Fruit fly (Drosophila melanogaster) whole organism, prepupa: Measurements from ENCODE around the gene CDK2AP1.

Source experiments
- CG11762 ChIP-seq: fragments of 200-800 bp; sonication (Bioruptor generic); optimal IDR thresholded peaks from 3 replicates; lab custom pipeline; 2016; ENCODE audit warnings: missing biosample characterization, missing genetic modification characterization; ENCODE audit not compliant: insufficient read depth
- CG16779 ChIP-seq: fragments of 200-800 bp; sonication (Bioruptor generic); optimal IDR thresholded peaks from 3 replicates; lab custom pipeline; 2017; ENCODE audit warnings: missing biosample characterization, mild to moderate bottlenecking, missing genetic modification characterization
- CG3032 ChIP-seq: fragments of 200-800 bp; optimal IDR thresholded peaks from 2 replicates; lab custom pipeline; 2019; ENCODE audit warnings: missing biosample characterization, mild to moderate bottlenecking, missing genetic modification characterization, moderate library complexity
- CG31627 ChIP-seq: fragments of 200-800 bp; sonication (Bioruptor generic); optimal IDR thresholded peaks from 3 replicates; lab custom pipeline; 2016; ENCODE audit warnings: missing biosample characterization, missing genetic modification characterization
- CG32006 ChIP-seq: fragments of 200-800 bp; sonication (Bioruptor generic); optimal IDR thresholded peaks from 3 replicates; lab custom pipeline; 2017; ENCODE audit warnings: missing biosample characterization, mild to moderate bottlenecking, missing genetic modification characterization
- CG4318 ChIP-seq: fragments of 200-800 bp; sonication (Bioruptor generic); optimal IDR thresholded peaks from 3 replicates; lab custom pipeline; 2017; ENCODE audit warnings: missing biosample characterization, mild to moderate bottlenecking, missing genetic modification characterization
- CG6854 ChIP-seq: fragments of 200-800 bp; sonication (Bioruptor generic); optimal IDR thresholded peaks from 2 replicates; lab custom pipeline; 2017; ENCODE audit warnings: missing biosample characterization, mild to moderate bottlenecking, missing genetic modification characterization
- CG8632 ChIP-seq: fragments of 200-800 bp; sonication (Bioruptor generic); optimal IDR thresholded peaks from 3 replicates; lab custom pipeline; 2016; ENCODE audit warnings: missing biosample characterization, missing genetic modification characterization
- CG9139 ChIP-seq: fragments of 200-800 bp; sonication (Bioruptor generic); optimal IDR thresholded peaks from 3 replicates; lab custom pipeline; 2017; ENCODE audit warnings: missing biosample characterization, mild to moderate bottlenecking, missing genetic modification characterization
- Eip78C ChIP-seq: fragments of 200-800 bp; sonication (Bioruptor generic); peaks from one replicate; lab custom pipeline; 2016; ENCODE audit warnings: missing biosample characterization, missing genetic modification characterization
- Eip93F ChIP-seq: fragments of 200-800 bp; sonication (Bioruptor generic); optimal IDR thresholded peaks from 2 replicates; lab custom pipeline; 2016; ENCODE audit warnings: missing biosample characterization, mild to moderate bottlenecking, missing genetic modification characterization
- Ets21C ChIP-seq: fragments of 200-800 bp; sonication (Bioruptor generic); optimal IDR thresholded peaks from 3 replicates; lab custom pipeline; 2016; ENCODE audit warnings: missing biosample characterization, missing genetic modification characterization
- Gug ChIP-seq: fragments of 200-800 bp; sonication (Bioruptor generic); IDR thresholded peaks from 2 replicates; pipeline ENCODE4 v1.3.6; 2022; ENCODE audit warnings: missing biosample characterization, missing genetic modification characterization
- Hr39 ChIP-seq: fragments of 200-800 bp; sonication (Bioruptor generic); optimal IDR thresholded peaks from 2 replicates; lab custom pipeline; 2016; ENCODE audit warnings: missing biosample characterization, missing genetic modification characterization
- Met ChIP-seq: fragments of 200-800 bp; sonication (Bioruptor generic); optimal IDR thresholded peaks from 3 replicates; lab custom pipeline; 2016; ENCODE audit warnings: missing biosample characterization, missing genetic modification characterization
- OdsH ChIP-seq: fragments of 200-800 bp; sonication (Bioruptor generic); optimal IDR thresholded peaks from 3 replicates; lab custom pipeline; 2016; ENCODE audit warnings: missing biosample characterization, missing genetic modification characterization
- Smox ChIP-seq: fragments of 200-800 bp; sonication (Bioruptor generic); optimal IDR thresholded peaks from 3 replicates; lab custom pipeline; 2016; ENCODE audit warnings: missing biosample characterization, missing genetic modification characterization
- Sox15 ChIP-seq: fragments of 200-800 bp; sonication (Bioruptor generic); optimal IDR thresholded peaks from 3 replicates; lab custom pipeline; 2016; ENCODE audit warnings: missing biosample characterization, missing genetic modification characterization
- achi ChIP-seq: fragments of 200-800 bp; sonication (Bioruptor generic); optimal IDR thresholded peaks from 3 replicates; lab custom pipeline; 2016; ENCODE audit warnings: missing biosample characterization, missing genetic modification characterization
- acj6 ChIP-seq: fragments of 200-800 bp; sonication (Bioruptor generic); optimal IDR thresholded peaks from 3 replicates; lab custom pipeline; 2016; ENCODE audit warnings: missing biosample characterization, missing genetic modification characterization
- dsx ChIP-seq: fragments of 200-800 bp; optimal IDR thresholded peaks from 3 replicates; lab custom pipeline; 2019; ENCODE audit warnings: missing biosample characterization, mild to moderate bottlenecking, missing genetic modification characterization, moderate library complexity; ENCODE audit not compliant: poor library complexity, severe bottlenecking
- esn ChIP-seq: fragments of 200-800 bp; sonication (Bioruptor generic); optimal IDR thresholded peaks from 2 replicates; lab custom pipeline; 2016; ENCODE audit warnings: missing biosample characterization, mild to moderate bottlenecking, missing genetic modification characterization, moderate library complexity
- fkh ChIP-seq: fragments of 200-800 bp; sonication (Bioruptor generic); optimal IDR thresholded peaks from 3 replicates; lab custom pipeline; 2017; ENCODE audit warnings: missing biosample characterization, mild to moderate bottlenecking, missing genetic modification characterization, moderate library complexity
- pdm3 ChIP-seq: fragments of 200-800 bp; sonication (Bioruptor generic); optimal IDR thresholded peaks from 3 replicates; lab custom pipeline; 2016; ENCODE audit warnings: missing biosample characterization, missing genetic modification characterization
- salr ChIP-seq, 2 experiments: fragments of 200-800 bp; sonication (Bioruptor generic); optimal IDR thresholded peaks; 3 replicates each; lab custom pipeline; 2016 to 2018; ENCODE audit warnings: missing biosample characterization in 2 of 2, missing genetic modification characterization in 2 of 2, mild to moderate bottlenecking in 1 of 2
- spab ChIP-seq: fragments of 200-800 bp; sonication (Bioruptor generic); optimal IDR thresholded peaks from 2 replicates; lab custom pipeline; 2017; ENCODE audit warnings: missing biosample characterization, mild to moderate bottlenecking, missing genetic modification characterization, missing genetic modification reagents
- svp ChIP-seq: fragments of 200-800 bp; sonication (Bioruptor generic); peaks from one replicate; lab custom pipeline; 2016; ENCODE audit warnings: missing biosample characterization, missing genetic modification characterization
- topi ChIP-seq: fragments of 200-800 bp; sonication (Bioruptor generic); optimal IDR thresholded peaks from 3 replicates; lab custom pipeline; 2016; ENCODE audit warnings: missing biosample characterization, missing genetic modification characterization

CDK2AP1 gene

DNA sequence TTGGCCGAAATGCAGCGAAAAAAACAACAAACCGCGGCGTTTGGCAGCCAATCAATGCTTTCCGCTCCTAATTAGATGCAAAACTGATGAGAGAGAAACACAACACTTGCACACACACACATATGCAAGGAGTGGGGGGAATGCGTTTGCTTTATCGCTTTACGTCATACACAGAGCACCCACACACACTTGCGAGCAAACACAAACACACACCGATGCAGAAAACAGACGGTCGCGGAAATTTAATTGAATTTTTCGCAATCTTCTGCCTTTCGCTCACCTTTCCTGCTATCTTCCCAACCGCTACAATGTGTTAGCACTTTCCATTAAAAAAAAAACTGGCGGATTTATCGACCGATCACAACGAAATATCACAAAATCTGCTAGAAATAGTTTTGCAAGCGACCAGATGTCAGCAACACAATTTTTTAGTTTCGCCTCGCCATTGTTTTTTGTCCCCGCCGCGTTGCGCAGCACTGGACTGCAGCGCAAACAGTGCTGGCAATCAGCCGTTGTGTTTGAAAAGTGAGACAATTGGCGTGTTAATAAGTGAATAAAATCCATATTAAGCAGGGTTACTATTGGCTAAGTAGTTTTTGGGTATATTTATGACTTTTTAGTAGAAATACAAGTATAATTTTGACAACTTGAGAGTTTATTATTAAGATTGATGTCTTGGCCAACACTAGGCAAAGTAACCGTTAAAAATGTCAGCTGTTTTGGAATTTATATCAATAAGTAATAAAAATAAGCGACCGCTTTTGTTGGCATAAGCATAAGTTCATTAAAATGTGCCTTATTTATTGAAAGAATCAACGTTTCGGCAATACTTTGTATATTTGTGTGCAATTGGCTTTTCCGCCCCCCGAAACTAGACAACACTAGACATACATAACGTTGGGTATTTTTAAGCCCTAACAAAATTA lies 809 bp upstream of the CDK2AP1 start, which contains the start of gene Klp10A (continued):
- TF ChIP-seq fkh (GFP tag; lab: Kevin White, UChicago) (peak; percentile 31), CG31627 (peak; percentile 39), CG16779 (tag; lab: Kevin White, UChicago) (no peak)
- TF ChIP-seq, all 60 proteins: peak for 19

DNA sequence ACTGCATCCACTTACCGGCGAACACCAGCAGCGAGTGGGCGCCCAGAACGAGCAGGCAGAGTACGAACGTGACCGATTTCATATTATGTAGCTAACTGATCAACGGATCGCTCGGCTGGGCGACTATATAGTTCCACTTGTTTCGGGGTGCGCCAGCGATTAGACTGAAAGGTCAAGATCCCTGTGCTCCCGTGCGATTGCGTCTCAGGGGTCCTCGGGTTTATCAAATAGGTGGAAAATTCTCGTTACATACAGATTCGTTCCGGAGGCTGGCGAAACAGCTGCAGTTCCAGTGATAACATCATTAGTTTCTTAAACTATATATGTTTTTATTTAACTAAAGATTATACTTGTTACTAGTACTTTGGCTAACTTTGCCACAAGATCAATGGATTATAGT lies 2.5 kb downstream of the CDK2AP1 start, which contains the start of gene ssp7:
TSS of gene ssp7 (minus strand) at position 101 of the 400 bp plus-strand sequence.
- TF ChIP-seq pdm3 (no peak), Sox15 (GFP tag; lab: Kevin White, UChicago) (no peak), Eip93F (GFP tag; lab: Kevin White, UChicago) (no peak), Smox (no peak), acj6 (GFP tag; lab: Kevin White, UChicago) (no peak), Hr39 (GFP tag; lab: Kevin White, UChicago) (no peak)

DNA sequence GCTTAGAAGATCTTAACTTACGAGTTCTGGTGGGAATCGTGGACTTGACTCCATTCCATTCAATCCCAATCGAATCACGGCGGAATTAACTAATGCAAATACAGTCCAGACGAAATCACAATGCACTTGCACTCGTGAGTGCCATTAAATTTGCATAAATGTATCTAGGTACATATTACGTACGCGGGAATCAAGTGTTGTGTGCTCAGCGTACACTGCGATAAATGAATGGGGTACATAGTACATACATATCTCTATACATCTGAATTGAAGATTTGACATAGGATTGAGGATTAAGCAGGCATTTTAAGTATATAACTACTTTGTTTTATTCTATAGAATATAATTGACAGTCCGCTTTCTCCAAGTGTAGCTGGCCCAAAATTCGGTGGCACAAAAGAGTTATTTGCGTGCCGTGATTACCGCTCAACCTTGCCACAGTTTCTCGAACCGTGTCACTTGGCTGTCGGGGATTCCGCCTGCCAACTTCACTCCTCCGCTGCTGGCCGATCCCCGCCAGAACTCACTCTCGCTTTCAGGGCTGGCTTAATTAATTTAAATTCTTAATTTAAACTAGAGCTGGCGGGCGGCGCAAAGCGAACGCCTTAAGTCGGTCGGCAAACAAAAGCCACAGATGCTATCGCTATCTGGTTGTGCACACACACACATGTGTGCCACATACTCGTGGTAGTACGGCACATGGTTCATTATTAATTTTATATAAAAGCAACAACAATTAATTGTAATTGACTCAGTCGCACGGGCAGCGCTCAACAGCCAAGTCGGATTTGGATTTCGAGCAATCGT lies 4.3 kb downstream of the CDK2AP1 start, which contains the start of the genes CG15199 and CG15202:
TSS of gene CG15199 (minus strand) at position 51 of the 807 bp plus-strand sequence.
TSS of gene CG15202 (plus strand) at position 757 of the 807 bp plus-strand sequence.
- TF ChIP-seq topi (GFP tag; lab: Kevin White, UChicago), result no peak
- TF ChIP-seq Eip93F (GFP tag; lab: Kevin White, UChicago), result no peak
- peak; percentile 4 for TF ChIP-seq Met (GFP tag; lab: Kevin White, UChicago)
- TF ChIP-seq CG32006 (GFP tag; lab: Kevin White, UChicago), result no peak
- TF ChIP-seq dsx (GFP tag; lab: Kevin White, UChicago), result no peak
- no peak for TF ChIP-seq svp (GFP tag; lab: Kevin White, UChicago)
- no peak for TF ChIP-seq Gug (GFP tag; lab: Robert Waterston, UW)
- no peak for TF ChIP-seq fkh (GFP tag; lab: Kevin White, UChicago)
- no peak for TF ChIP-seq CG16779 (tag; lab: Kevin White, UChicago)
- TF ChIP-seq salr (GFP tag; optimal IDR thresholded peaks at IDR 0.05; lab: Kevin White, UChicago), result no peak
- peak; percentile 68 for TF ChIP-seq Eip78C (GFP tag; lab: Kevin White, UChicago)
- no peak for TF ChIP-seq OdsH
- no peak for TF ChIP-seq CG11762 (GFP tag; lab: Kevin White, UChicago)
- no peak for TF ChIP-seq CG31627
- no peak for TF ChIP-seq esn (GFP tag; lab: Kevin White, UChicago)

DNA sequence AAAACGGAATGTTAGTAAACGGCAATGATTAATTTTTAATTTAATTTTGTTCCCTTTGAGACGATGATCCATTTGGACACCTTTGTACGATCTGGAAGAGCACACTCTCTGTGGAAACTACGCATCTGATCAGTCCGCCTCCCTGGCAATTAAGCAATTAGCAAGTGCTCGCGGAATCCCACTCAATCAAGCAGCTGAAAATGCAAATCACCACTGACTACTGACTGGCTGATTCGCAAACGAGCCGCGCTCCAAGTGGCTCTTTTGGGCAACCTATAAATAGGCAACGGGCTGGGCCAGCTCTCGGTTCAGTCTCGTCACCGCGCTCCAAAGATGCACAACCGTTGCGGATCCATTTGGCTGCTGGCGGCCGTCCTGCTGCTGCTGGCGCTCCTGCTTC lies 6.2 kb downstream of the CDK2AP1 start, which contains the start of gene CG15201:
TSS of gene CG15201 (plus strand) at position 301 of the 400 bp plus-strand sequence.
- TF ChIP-seq Smox (no peak), dsx (GFP tag; lab: Kevin White, UChicago) (no peak), CG31627 (no peak), CG16779 (tag; lab: Kevin White, UChicago) (no peak), CG3032 (no peak), OdsH (no peak), CG6854 (no peak), CG4318 (GFP tag; lab: Kevin White, UChicago) (no peak), salr (GFP tag; optimal IDR thresholded peaks at IDR 0.05; lab: Kevin White, UChicago) (no peak), esn (GFP tag; lab: Kevin White, UChicago) (no peak), CG9139 (no peak), spab (no peak), fkh (GFP tag; lab: Kevin White, UChicago) (no peak), Gug (GFP tag; lab: Robert Waterston, UW) (no peak), CG8632 (GFP tag; lab: Kevin White, UChicago) (no peak), achi (GFP tag; lab: Kevin White, UChicago) (no peak), Ets21C (GFP tag; lab: Kevin White, UChicago) (no peak)
